Worm (Caenorhabditis elegans): ENCODE results near the gene nhr-231.

DNA sequence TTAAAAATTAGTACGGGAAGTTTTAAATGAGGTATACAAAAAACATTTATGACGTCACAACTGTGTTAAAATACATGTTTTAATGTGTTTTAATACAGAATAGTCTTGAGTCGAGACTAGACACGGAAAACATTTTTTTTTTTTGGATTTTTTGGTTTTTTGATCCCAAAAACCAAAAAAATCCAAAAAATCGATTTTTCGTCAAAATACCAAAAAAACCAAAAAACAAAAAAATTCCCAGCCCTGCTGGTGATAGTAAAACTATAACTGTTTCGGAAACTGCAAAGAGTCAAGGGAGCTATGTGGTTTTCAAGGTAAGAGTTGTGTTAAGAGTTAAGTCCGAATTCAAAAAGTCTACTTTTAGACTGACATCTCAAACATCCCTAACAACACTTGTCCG lies 29.7 kb upstream of the nhr-231 start, which contains the start of gene F11D11.4:
- TF ChIP-seq him-1 (tag; optimal IDR thresholded peaks at IDR 0.05) = no peak
- no peak for TF ChIP-seq dao-5 (tag; optimal IDR thresholded peaks at IDR 0.05)

Measured in whole organism, L4/young adult.